Fruit fly (Drosophila melanogaster): Measurements from ENCODE around the gene MRG15.

The MRG15 gene

dm6 chr3R:15242186-15243045 lies 35.5 kb downstream of the MRG15 start, which contains the start of the genes tefu and Hsc70-4:
TSS of gene tefu (minus strand) at chr3R:15242236.
TSS of gene Hsc70-4 (plus strand) at chr3R:15242687.
- TF ChIP-seq CG12605 (GFP tag; IDR thresholded peaks at IDR 0.05) (0 out of 2 replicates have a peak, but pooled peaks have one; percentile 23), CG17806 (tag; optimal IDR thresholded peaks at IDR 0.05) (no peak), rn (GFP tag; IDR thresholded peaks at IDR 0.05) (peak; percentile 75), CG4496 (GFP tag; IDR thresholded peaks at IDR 0.05) (peak; percentile 78; the same call in 2 of the 3 replicates), Pif1B (GFP tag; optimal IDR thresholded peaks at IDR 0.05) (no peak), fd96Ca (GFP tag; IDR thresholded peaks at IDR 0.05) (peak; percentile 80), CG13204 (GFP tag; optimal IDR thresholded peaks at IDR 0.05) (no peak), CG15710 (tag; optimal IDR thresholded peaks at IDR 0.05) (peak; percentile 65), CG10348 (GFP tag; IDR thresholded peaks at IDR 0.05) (0 out of 2 replicates have a peak, but pooled peaks have one; percentile 43), CG32121 (GFP tag; IDR thresholded peaks at IDR 0.05) (peak; percentile 77), EcR (GFP tag; optimal IDR thresholded peaks at IDR 0.05) (peak; percentile 29), Snoo (tag; optimal IDR thresholded peaks at IDR 0.05) (peak; percentile 14), CG34367 (tag; optimal IDR thresholded peaks at IDR 0.05) (no peak), CG8159 (tag; optimal IDR thresholded peaks at IDR 0.05) (peak; percentile 87)

- TF ChIP-seq CG9948 (tag; optimal IDR thresholded peaks at IDR 0.05) = no peak
- no peak for TF ChIP-seq CG8159 (tag; optimal IDR thresholded peaks at IDR 0.05)
- no peak for TF ChIP-seq CG13204 (GFP tag; optimal IDR thresholded peaks at IDR 0.05)
- no peak for TF ChIP-seq CG12605 (GFP tag; IDR thresholded peaks at IDR 0.05)
- TF ChIP-seq Ets98B (GFP tag; IDR thresholded peaks at IDR 0.05) = no peak
- no peak for TF ChIP-seq gl (tag; optimal IDR thresholded peaks at IDR 0.05)
- TF ChIP-seq CG8301 (tag; optimal IDR thresholded peaks at IDR 0.05) = no peak
- TF ChIP-seq Snoo (tag; optimal IDR thresholded peaks at IDR 0.05) = no peak
- TF ChIP-seq CG14655 (GFP tag; optimal IDR thresholded peaks at IDR 0.05) = no peak
- no peak for TF ChIP-seq CG34367 (tag; optimal IDR thresholded peaks at IDR 0.05)
- TF ChIP-seq CG4496 (GFP tag; IDR thresholded peaks at IDR 0.05) = no peak
- no peak for TF ChIP-seq CG32121 (GFP tag; IDR thresholded peaks at IDR 0.05)
- no peak for TF ChIP-seq Pif1B (GFP tag; optimal IDR thresholded peaks at IDR 0.05)
- no peak for TF ChIP-seq EcR (GFP tag; optimal IDR thresholded peaks at IDR 0.05)
- no peak for TF ChIP-seq fd96Ca (GFP tag; IDR thresholded peaks at IDR 0.05)
- no peak for TF ChIP-seq CG17806 (tag; optimal IDR thresholded peaks at IDR 0.05)
- TF ChIP-seq rn (GFP tag; IDR thresholded peaks at IDR 0.05) = no peak
- TF ChIP-seq CG10348 (GFP tag; IDR thresholded peaks at IDR 0.05) = no peak
- TF ChIP-seq D1 (tag; optimal IDR thresholded peaks at IDR 0.05) = no peak
Observed at dm6 chr3R:15231635-15232138, 46.2 kb downstream of the MRG15 start.

- TF ChIP-seq CG10348 (GFP tag; IDR thresholded peaks at IDR 0.05) (no peak), Pif1A (GFP tag; optimal IDR thresholded peaks at IDR 0.05) (no peak), CG14655 (GFP tag; optimal IDR thresholded peaks at IDR 0.05) (no peak)
Observed at dm6 chr3R:15230285-15230684, 47.6 kb downstream of the MRG15 start, which contains the start of gene CG34316. TSS of gene CG34316 (plus strand) at chr3R:15230585.

dm6 chr3R:15229329-15229876 lies 48.5 kb downstream of the MRG15 start, which contains the start of the genes Art3 and mRpS10:
TSS of gene Art3 (minus strand) at chr3R:15229408.
TSS of gene mRpS10 (plus strand) at chr3R:15229665.
- TF ChIP-seq Pif1B (GFP tag; optimal IDR thresholded peaks at IDR 0.05) = peak; percentile 99
- peak; percentile 100 for TF ChIP-seq Ets98B (GFP tag; IDR thresholded peaks at IDR 0.05)
- peak; percentile 99 for TF ChIP-seq CG10348 (GFP tag; IDR thresholded peaks at IDR 0.05)
- peak; percentile 100 for TF ChIP-seq CG15710 (tag; optimal IDR thresholded peaks at IDR 0.05)
- TF ChIP-seq gl (tag; optimal IDR thresholded peaks at IDR 0.05) = peak; percentile 99
- peak; percentile 99 for TF ChIP-seq Pif1A (GFP tag; optimal IDR thresholded peaks at IDR 0.05)
- TF ChIP-seq CG8301 (tag; optimal IDR thresholded peaks at IDR 0.05) = peak; percentile 100
- TF ChIP-seq D1 (tag; optimal IDR thresholded peaks at IDR 0.05) = no peak
- TF ChIP-seq rn (GFP tag; IDR thresholded peaks at IDR 0.05) = peak; percentile 100
- peak; percentile 100 for TF ChIP-seq CG9948 (tag; optimal IDR thresholded peaks at IDR 0.05)
- TF ChIP-seq Snoo (tag; optimal IDR thresholded peaks at IDR 0.05) = peak; percentile 100
- peak; percentile 100 for TF ChIP-seq CG12605 (GFP tag; IDR thresholded peaks at IDR 0.05)
- peak; percentile 100 for TF ChIP-seq CG34367 (tag; optimal IDR thresholded peaks at IDR 0.05)
- TF ChIP-seq CG17806 (tag; optimal IDR thresholded peaks at IDR 0.05) = peak; percentile 100
- TF ChIP-seq CG32121 (GFP tag; IDR thresholded peaks at IDR 0.05) = peak; percentile 100
- TF ChIP-seq fd96Ca (GFP tag; IDR thresholded peaks at IDR 0.05) = peak; percentile 89
- peak; percentile 100 for TF ChIP-seq CG4496 (GFP tag; IDR thresholded peaks at IDR 0.05)
- TF ChIP-seq CG13204 (GFP tag; optimal IDR thresholded peaks at IDR 0.05) = no peak
- TF ChIP-seq CG8159 (tag; optimal IDR thresholded peaks at IDR 0.05) = peak; percentile 100
- TF ChIP-seq CG14655 (GFP tag; optimal IDR thresholded peaks at IDR 0.05) = peak; percentile 100
- TF ChIP-seq EcR (GFP tag; optimal IDR thresholded peaks at IDR 0.05) = no peak
